Worm (Caenorhabditis elegans) whole organism, young adult: ENCODE measurements around the gene C44C1.1.

Source experiments
- B0035.1 ChIP-seq: sonication (generic microtip); optimal IDR thresholded peaks from 2 replicates; lab custom pipeline; 2016; ENCODE audit warnings: missing genetic modification characterization, mild to moderate bottlenecking, missing compliant biosample characterization, missing genotype, missing genetic modification reagents
- B0336.3 ChIP-seq: fragments of 200-800 bp; sonication (Bioruptor generic); IDR thresholded peaks from 2 replicates; pipeline ENCODE4 v1.3.6; 2022; ENCODE audit warnings: missing genetic modification characterization, missing compliant biosample characterization
- F23B12.7 ChIP-seq: sonication (generic microtip); optimal IDR thresholded peaks from 2 replicates; lab custom pipeline; 2017; ENCODE audit warnings: missing genetic modification characterization, mild to moderate bottlenecking, missing compliant biosample characterization, antibody characterized with exemption, moderate library complexity; ENCODE audit not compliant: insufficient read depth
- Y56A3A.18 ChIP-seq: fragments of 200-800 bp; sonication (Bioruptor generic); IDR thresholded peaks from 2 replicates; pipeline ENCODE4 v1.3.6; 2022; ENCODE audit warnings: missing genetic modification reagents, missing genetic modification characterization, missing compliant biosample characterization
- Y67H2A.10 ChIP-seq: fragments of 200-800 bp; sonication (Bioruptor generic); conservative IDR thresholded peaks from 2 replicates; pipeline ENCODE4 v1.3.6; 2022; ENCODE audit warnings: missing genetic modification reagents, missing genetic modification characterization, missing compliant biosample characterization
- Y95B8A.8 ChIP-seq: fragments of 200-800 bp; sonication (Bioruptor generic); IDR thresholded peaks from 2 replicates; pipeline ENCODE4 v1.3.6; 2022; ENCODE audit warnings: missing genetic modification reagents, missing genetic modification characterization, missing compliant biosample characterization
- akir-1 ChIP-seq: fragments of 200-800 bp; sonication (Bioruptor generic); optimal IDR thresholded peaks from 2 replicates; lab custom pipeline; 2018; ENCODE audit warnings: mild to moderate bottlenecking, missing genetic modification characterization, moderate library complexity, missing compliant biosample characterization
- ama-1 ChIP-seq, 3 experiments: fragments of 150-350 bp in 1 of 3; sonication (generic microtip) in 2 of 3; optimal IDR thresholded peaks; 2 replicates each; lab custom pipeline; 2014 to 2018; ENCODE audit warnings: missing biosample characterization in 2 of 3, missing genetic modification characterization in 2 of 3, missing genetic modification reagents in 2 of 3
- atf-7 ChIP-seq: sonication (generic microtip); optimal IDR thresholded peaks from 2 replicates; lab custom pipeline; 2017; ENCODE audit warnings: mild to moderate bottlenecking, missing genetic modification characterization, missing compliant biosample characterization
- attf-5 ChIP-seq: fragments of 200-800 bp; sonication (Bioruptor generic); optimal IDR thresholded peaks from 2 replicates; lab custom pipeline; 2018; ENCODE audit warnings: mild to moderate bottlenecking, missing genetic modification characterization, missing compliant biosample characterization
- attf-6 ChIP-seq: fragments of 200-800 bp; sonication (Bioruptor generic); IDR thresholded peaks from 2 replicates; pipeline ENCODE4 v1.3.6; 2022; ENCODE audit warnings: missing genetic modification reagents, missing genetic modification characterization, missing compliant biosample characterization
- bed-1 ChIP-seq: fragments of 200-800 bp; sonication (Bioruptor generic); IDR thresholded peaks from 2 replicates; pipeline ENCODE4 v1.3.6; 2022; ENCODE audit warnings: missing genetic modification reagents, missing genetic modification characterization, missing compliant biosample characterization
- cebp-2 ChIP-seq: fragments of 200-800 bp; sonication (Bioruptor generic); IDR thresholded peaks from 2 replicates; pipeline ENCODE4 v1.3.6; 2022; ENCODE audit warnings: missing genetic modification characterization, missing compliant biosample characterization
- ceh-100 ChIP-seq: fragments of 200-800 bp; sonication (Bioruptor generic); IDR thresholded peaks from 2 replicates; pipeline ENCODE4 v1.3.6; 2022; ENCODE audit warnings: missing genetic modification reagents, missing genetic modification characterization, missing compliant biosample characterization
- ceh-58 ChIP-seq: fragments of 200-800 bp; sonication (Bioruptor generic); IDR thresholded peaks from 2 replicates; pipeline ENCODE4 v1.3.6; 2022; ENCODE audit warnings: missing genetic modification characterization, missing compliant biosample characterization
- ceh-79 ChIP-seq: sonication (generic microtip); optimal IDR thresholded peaks from 2 replicates; lab custom pipeline; 2017; ENCODE audit warnings: mild to moderate bottlenecking, missing genetic modification characterization, missing compliant biosample characterization
- die-1 ChIP-seq: sonication (generic microtip); optimal IDR thresholded peaks from 2 replicates; lab custom pipeline; 2016; ENCODE audit warnings: missing genotype, mild to moderate bottlenecking, missing genetic modification characterization, missing compliant biosample characterization
- dpff-1 ChIP-seq: sonication (generic microtip); optimal IDR thresholded peaks from 2 replicates; lab custom pipeline; 2017; ENCODE audit warnings: mild to moderate bottlenecking, missing genetic modification characterization, missing compliant biosample characterization
- egl-44 ChIP-seq: fragments of 200-800 bp; sonication (Bioruptor generic); IDR thresholded peaks from 2 replicates; pipeline ENCODE4 v1.3.6; 2022; ENCODE audit warnings: missing genetic modification reagents, missing genetic modification characterization, missing compliant biosample characterization
- ekl-4 ChIP-seq: fragments of 200-800 bp; sonication (Bioruptor generic); IDR thresholded peaks from 2 replicates; pipeline ENCODE4 v1.3.6; 2022; ENCODE audit warnings: missing genetic modification reagents, missing genetic modification characterization, missing compliant biosample characterization
- ets-4 ChIP-seq: fragments of 200-800 bp; sonication (Bioruptor generic); optimal IDR thresholded peaks from 2 replicates; lab custom pipeline; 2018; ENCODE audit warnings: mild to moderate bottlenecking, missing genetic modification characterization, missing compliant biosample characterization
- fkh-3 ChIP-seq: sonication (generic microtip); optimal IDR thresholded peaks from 2 replicates; lab custom pipeline; 2016; ENCODE audit warnings: mild to moderate bottlenecking, missing genetic modification characterization, missing compliant biosample characterization
- gei-17 ChIP-seq: fragments of 200-800 bp; sonication (Bioruptor generic); optimal IDR thresholded peaks from 2 replicates; lab custom pipeline; 2018; ENCODE audit warnings: mild to moderate bottlenecking, missing genetic modification characterization, missing compliant biosample characterization
- hmg-1.2 ChIP-seq: fragments of 200-800 bp; sonication (Bioruptor generic); IDR thresholded peaks from 2 replicates; pipeline ENCODE4 v1.3.6; 2022; ENCODE audit warnings: missing genetic modification reagents, missing genetic modification characterization, missing compliant biosample characterization
- hmg-20 ChIP-seq: fragments of 200-800 bp; sonication (Bioruptor generic); IDR thresholded peaks from 2 replicates; pipeline ENCODE4 v1.3.6; 2022; ENCODE audit warnings: missing genetic modification reagents, missing genetic modification characterization, missing compliant biosample characterization
- hsf-1 ChIP-seq: fragments of 200-800 bp; sonication (Bioruptor generic); IDR thresholded peaks from 2 replicates; pipeline ENCODE4 v1.3.6; 2022; ENCODE audit warnings: missing genetic modification reagents, missing genetic modification characterization, missing compliant biosample characterization
- lag-1 ChIP-seq: fragments of 200-800 bp; sonication (Bioruptor generic); IDR thresholded peaks from 2 replicates; pipeline ENCODE4 v1.3.6; 2022; ENCODE audit warnings: missing genetic modification reagents, missing genetic modification characterization, missing compliant biosample characterization
- lin-40 ChIP-seq: sonication (generic microtip); optimal IDR thresholded peaks from 2 replicates; lab custom pipeline; 2016; ENCODE audit warnings: missing genetic modification characterization, mild to moderate bottlenecking, missing compliant biosample characterization, missing genotype, missing genetic modification reagents
- lin-54 ChIP-seq: fragments of 200-800 bp; sonication (Bioruptor generic); optimal IDR thresholded peaks from 2 replicates; lab custom pipeline; 2018; ENCODE audit warnings: mild to moderate bottlenecking, missing genetic modification characterization, missing compliant biosample characterization
- madf-10 ChIP-seq: sonication (generic microtip); optimal IDR thresholded peaks from 2 replicates; lab custom pipeline; 2016; ENCODE audit warnings: mild to moderate bottlenecking, missing genetic modification characterization, missing compliant biosample characterization
- mes-4 ChIP-seq: sonication (generic microtip); optimal IDR thresholded peaks from 2 replicates; lab custom pipeline; 2016; ENCODE audit warnings: missing genotype, missing genetic modification characterization, missing compliant biosample characterization
- mxl-1 ChIP-seq: sonication (generic microtip); optimal IDR thresholded peaks from 2 replicates; lab custom pipeline; 2016; ENCODE audit warnings: missing genetic modification characterization, missing compliant biosample characterization
- nfyb-1 ChIP-seq: fragments of 200-800 bp; sonication (Bioruptor generic); IDR thresholded peaks from 2 replicates; pipeline ENCODE4 v1.3.6; 2022; ENCODE audit warnings: missing genetic modification reagents, missing genetic modification characterization, missing compliant biosample characterization
- nhr-179 ChIP-seq: sonication (generic microtip); optimal IDR thresholded peaks from 2 replicates; lab custom pipeline; 2016; ENCODE audit warnings: mild to moderate bottlenecking, missing genetic modification characterization, missing compliant biosample characterization
- nhr-80 ChIP-seq: sonication (generic microtip); optimal IDR thresholded peaks from 2 replicates; lab custom pipeline; 2016; ENCODE audit warnings: missing genetic modification characterization, missing compliant biosample characterization
- nhr-90 ChIP-seq: sonication (generic microtip); optimal IDR thresholded peaks from 2 replicates; lab custom pipeline; 2016; ENCODE audit warnings: missing genotype, mild to moderate bottlenecking, missing genetic modification characterization, missing compliant biosample characterization
- snpc-1.3 ChIP-seq: sonication (generic microtip); optimal IDR thresholded peaks from 2 replicates; lab custom pipeline; 2017; ENCODE audit warnings: missing genetic modification characterization, mild to moderate bottlenecking, missing compliant biosample characterization, antibody characterized with exemption, moderate library complexity, missing genotype, missing genetic modification reagents; ENCODE audit not compliant: insufficient read depth

C44C1.1 gene

ce11 chrX:992650-993403 is 12.3 kb downstream of the C44C1.1 start (continued):
- TF ChIP-seq B0035.1 (tag; lab: Kevin White, UChicago) (peak; percentile 20), mes-4 (tag; lab: Kevin White, UChicago) (no peak), nhr-90 (tag; lab: Kevin White, UChicago) (no peak), snpc-1.3 (no peak), B0336.3 (GFP tag; lab: Robert Waterston, UW) (no peak), attf-5 (GFP tag; lab: Kevin White, UChicago) (no peak), hsf-1 (no peak), ets-4 (GFP tag; lab: Kevin White, UChicago) (no peak), dpff-1 (no peak), lin-40 (peak; percentile 48), gei-17 (GFP tag; lab: Kevin White, UChicago) (no peak), hmg-1.2 (GFP tag; lab: Robert Waterston, UW) (no peak), nhr-179 (tag; lab: Kevin White, UChicago) (no peak), ekl-4 (GFP tag; lab: Robert Waterston, UW) (no peak), ceh-58 (GFP tag; lab: Robert Waterston, UW) (no peak), hmg-20 (peak; percentile 53; the same call in 1 of the 2 replicates), lag-1 (GFP tag; lab: Robert Waterston, UW) (no peak), Y67H2A.10 (GFP tag; lab: Robert Waterston, UW) (no peak), ama-1 (optimal IDR thresholded peaks at IDR 0.05; lab: Kevin White, UChicago) (no peak), ama-1 (GFP tag; optimal IDR thresholded peaks at IDR 0.05; lab: Kevin White, UChicago) (no peak), ceh-100 (GFP tag; lab: Robert Waterston, UW) (no peak), fkh-3 (tag; lab: Kevin White, UChicago) (no peak), egl-44 (GFP tag; lab: Robert Waterston, UW) (no peak), atf-7 (tag; lab: Kevin White, UChicago) (peak; percentile 11), Y95B8A.8 (GFP tag; lab: Robert Waterston, UW) (no peak), madf-10 (tag; lab: Kevin White, UChicago) (peak; percentile 69), F23B12.7 (tag; lab: Kevin White, UChicago) (no peak), ceh-79 (tag; lab: Kevin White, UChicago) (no peak)

- TF ChIP-seq hsf-1 = no peak
- no peak for TF ChIP-seq attf-6 (GFP tag; lab: Robert Waterston, UW)
- TF ChIP-seq atf-7 (tag; lab: Kevin White, UChicago) = no peak
- no peak for TF ChIP-seq ets-4 (GFP tag; lab: Kevin White, UChicago)
- TF ChIP-seq cebp-2 (GFP tag; lab: Robert Waterston, UW) = no peak
- no peak for TF ChIP-seq gei-17 (GFP tag; lab: Kevin White, UChicago)
- TF ChIP-seq die-1 (tag; lab: Kevin White, UChicago) = no peak
- no peak for TF ChIP-seq mxl-1
- no peak for TF ChIP-seq bed-1 (GFP tag; lab: Robert Waterston, UW)
- TF ChIP-seq nhr-80 (tag; lab: Kevin White, UChicago) = no peak
- no peak for TF ChIP-seq B0336.3 (GFP tag; lab: Robert Waterston, UW)
- TF ChIP-seq nfyb-1 = no peak
- no peak for TF ChIP-seq Y56A3A.18 (GFP tag; lab: Robert Waterston, UW)
- no peak for TF ChIP-seq lin-54 (GFP tag; lab: Kevin White, UChicago)
- TF ChIP-seq akir-1 = no peak
- TF ChIP-seq, all 124 proteins: peak for 0
Observed at ce11 chrX:994678-995077, 14.1 kb downstream of the C44C1.1 start.
